Worm (Caenorhabditis elegans): ENCODE measurements around the gene ceh-57.

The ceh-57 gene

ce11 chrII:10379546-10379945 lies 12.4 kb upstream of the ceh-57 start:
- TF ChIP-seq set-16 (GFP tag; IDR thresholded peaks at IDR 0.05) (peak; percentile 65; the same call in 1 of the 2 replicates), ceh-82 (tag; optimal IDR thresholded peaks at IDR 0.05) (no peak), skn-1 (tag; optimal IDR thresholded peaks at IDR 0.05) (no peak), nhr-237 (tag; optimal IDR thresholded peaks at IDR 0.05) (no peak), rbr-2 (tag; optimal IDR thresholded peaks at IDR 0.05) (peak; percentile 6), hmg-1.1 (GFP tag; IDR thresholded peaks at IDR 0.05) (peak; percentile 58), spr-3 (GFP tag; optimal IDR thresholded peaks at IDR 0.05) (no peak)

ce11 chrII:10377901-10378300 lies 10.8 kb upstream of the ceh-57 start:
- TF ChIP-seq lin-39 (tag; optimal IDR thresholded peaks at IDR 0.05) (no peak), nhr-25 (tag; optimal IDR thresholded peaks at IDR 0.05; ENCODE audit: borderline replicate concordance, insufficient read depth) (peak; percentile 14)

ce11 chrII:10374776-10375175 lies 7.7 kb upstream of the ceh-57 start:
- no peak for TF ChIP-seq attf-4 (tag; optimal IDR thresholded peaks at IDR 0.05)
- TF ChIP-seq daf-8 (GFP tag; IDR thresholded peaks at IDR 0.05) = no peak
- TF ChIP-seq nhr-42 (GFP tag; IDR thresholded peaks at IDR 0.05) = no peak
- peak; percentile 10 for TF ChIP-seq nhr-6 (tag; optimal IDR thresholded peaks at IDR 0.05)
- TF ChIP-seq nhr-76 (tag; optimal IDR thresholded peaks at IDR 0.05) = no peak
- no peak for TF ChIP-seq ceh-32 (tag; optimal IDR thresholded peaks at IDR 0.05; ENCODE audit: poor library complexity)
- TF ChIP-seq T26A8.4 (GFP tag; IDR thresholded peaks at IDR 0.05) = no peak

- TF ChIP-seq ceh-82 (tag; optimal IDR thresholded peaks at IDR 0.05) (no peak), lim-7 (GFP tag; IDR thresholded peaks at IDR 0.05) (no peak), zip-11 (GFP tag; IDR thresholded peaks at IDR 0.05) (no peak), aly-2 (tag; optimal IDR thresholded peaks at IDR 0.05) (no peak), lin-29 (GFP tag; IDR thresholded peaks at IDR 0.05) (no peak), daf-8 (GFP tag; IDR thresholded peaks at IDR 0.05) (no peak), Y5F2A.4 (GFP tag; optimal IDR thresholded peaks at IDR 0.05) (no peak), pqm-1 (tag; optimal IDR thresholded peaks at IDR 0.05) (no peak), nhr-77 (tag; optimal IDR thresholded peaks at IDR 0.05) (no peak), egl-27 (tag; optimal IDR thresholded peaks at IDR 0.05) (no peak), rbr-2 (tag; optimal IDR thresholded peaks at IDR 0.05) (peak; percentile 7), aha-1 (tag) (peak; percentile 79), lir-3 (tag; optimal IDR thresholded peaks at IDR 0.05) (no peak), mep-1 (tag; optimal IDR thresholded peaks at IDR 0.05) (peak; percentile 30), attf-4 (tag; optimal IDR thresholded peaks at IDR 0.05) (no peak)
These were observed 6.6 kb upstream of the ceh-57 start for ce11 chrII:10373536-10374169.

ce11 chrII:10373016-10373415 lies 5.9 kb upstream of the ceh-57 start:
- TF ChIP-seq daf-16 (GFP tag; optimal IDR thresholded peaks at IDR 0.05) (no peak), daf-16 (tag; optimal IDR thresholded peaks at IDR 0.05) (peak; percentile 99), attf-4 (tag; optimal IDR thresholded peaks at IDR 0.05) (no peak), madf-5 (GFP tag; IDR thresholded peaks at IDR 0.05) (no peak), dve-1 (tag; optimal IDR thresholded peaks at IDR 0.05; ENCODE audit: insufficient read depth) (peak; percentile 31), ceh-44 (GFP tag; IDR thresholded peaks at IDR 0.05) (no peak), hlh-11 (tag; optimal IDR thresholded peaks at IDR 0.05) (peak; percentile 4), hmg-1.1 (GFP tag; IDR thresholded peaks at IDR 0.05) (no peak), skn-1 (tag; optimal IDR thresholded peaks at IDR 0.05) (no peak), zag-1 (tag; optimal IDR thresholded peaks at IDR 0.05) (no peak), F26F4.8 (GFP tag; conservative IDR thresholded peaks at IDR 0.05) (no peak), php-3 (GFP tag; IDR thresholded peaks at IDR 0.05) (peak; percentile 39; the same call in 1 of the 2 replicates), ceh-62 (tag; optimal IDR thresholded peaks at IDR 0.05) (no peak), nhr-28 (tag; optimal IDR thresholded peaks at IDR 0.05) (no peak), tag-97 (GFP tag; IDR thresholded peaks at IDR 0.05) (no peak), lim-7 (GFP tag; IDR thresholded peaks at IDR 0.05) (no peak), lin-1 (GFP tag; IDR thresholded peaks at IDR 0.05) (no peak), egl-43 (GFP tag; IDR thresholded peaks at IDR 0.05) (no peak), ama-1 (optimal IDR thresholded peaks at IDR 0.05) (no peak), nhr-10 (tag; optimal IDR thresholded peaks at IDR 0.05) (no peak), Y75B8A.6 (GFP tag; IDR thresholded peaks at IDR 0.05) (no peak), aha-1 (tag) (peak; percentile 51)
